Worm (Caenorhabditis elegans): ENCODE measurements around the gene R02C2.1.

R02C2.1 gene

DNA sequence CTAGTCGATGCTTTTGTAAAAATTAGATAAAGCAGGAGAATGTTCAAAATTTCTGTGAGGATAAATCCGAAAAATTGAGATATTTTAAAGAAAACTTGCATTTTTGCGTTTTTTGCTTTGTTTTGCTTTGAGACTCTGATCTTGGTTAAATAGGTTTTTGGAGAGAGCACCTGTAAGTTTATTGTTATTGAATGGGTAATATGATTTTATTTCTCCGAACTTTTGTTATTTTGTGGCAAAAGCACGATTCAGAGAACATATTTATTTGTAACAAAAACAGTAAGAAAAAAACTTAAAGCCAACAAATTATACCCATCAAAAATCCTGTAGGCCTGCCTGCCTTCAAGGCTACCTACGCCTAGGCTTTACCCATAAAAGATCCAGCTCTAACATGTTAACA lies 16.6 kb upstream of the R02C2.1 start, which contains the start of gene str-121:
Gene str-121 (minus strand): TSS at position 101 of the 400 bp plus-strand sequence.
- TF ChIP-seq zag-1 (tag; optimal IDR thresholded peaks at IDR 0.05) (no peak), elt-2 (tag; optimal IDR thresholded peaks at IDR 0.05) (no peak), fkh-2 (tag; optimal IDR thresholded peaks at IDR 0.05) (no peak), unc-62 (GFP tag; optimal IDR thresholded peaks at IDR 0.05) (no peak), nhr-25 (tag; optimal IDR thresholded peaks at IDR 0.05) (no peak), nhr-77 (tag; optimal IDR thresholded peaks at IDR 0.05) (no peak), ceh-82 (tag; optimal IDR thresholded peaks at IDR 0.05) (no peak), lsy-12 (tag; optimal IDR thresholded peaks at IDR 0.05) (no peak), ztf-4 (tag; optimal IDR thresholded peaks at IDR 0.05) (no peak), egl-5 (tag; optimal IDR thresholded peaks at IDR 0.05) (no peak), ZK546.5 (tag; optimal IDR thresholded peaks at IDR 0.05) (no peak), hmg-11 (tag; optimal IDR thresholded peaks at IDR 0.05) (no peak), nhr-237 (tag; optimal IDR thresholded peaks at IDR 0.05) (no peak), nhr-76 (tag; optimal IDR thresholded peaks at IDR 0.05) (no peak), nhr-67 (tag; optimal IDR thresholded peaks at IDR 0.05) (no peak), egl-27 (tag; optimal IDR thresholded peaks at IDR 0.05) (no peak), ceh-9 (tag; optimal IDR thresholded peaks at IDR 0.05) (no peak), lin-39 (tag; optimal IDR thresholded peaks at IDR 0.05) (no peak)

DNA sequence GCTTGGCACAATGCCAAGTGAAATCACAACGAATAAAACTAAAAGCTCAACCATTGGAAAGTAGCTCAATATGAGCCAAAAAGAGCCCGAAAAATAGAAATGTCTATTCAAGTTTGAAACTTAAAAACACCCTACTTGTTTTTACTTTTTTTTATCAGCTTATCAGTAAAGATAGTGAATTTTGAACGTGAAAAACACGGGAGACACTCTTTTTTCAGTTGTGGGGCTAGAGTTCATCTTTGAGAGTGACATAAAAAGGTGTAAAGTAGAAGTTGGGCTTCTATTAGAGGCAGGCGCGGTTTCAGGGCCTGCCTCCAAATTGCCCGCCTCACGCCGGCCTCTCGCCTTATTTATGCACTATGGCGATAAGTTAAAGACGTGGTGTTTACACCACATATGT lies 13.7 kb upstream of the R02C2.1 start, which contains the start of gene oac-39:
Gene oac-39 (minus strand): TSS at position 101 of the 400 bp plus-strand sequence.
- TF ChIP-seq nhr-43 (tag; optimal IDR thresholded peaks at IDR 0.05; ENCODE audit: poor library complexity, severe bottlenecking) (no peak), pha-4 (tag; optimal IDR thresholded peaks at IDR 0.05) (no peak), snpc-4 (tag; optimal IDR thresholded peaks at IDR 0.05) (no peak), aly-2 (tag; optimal IDR thresholded peaks at IDR 0.05) (no peak), ceh-28 (tag; optimal IDR thresholded peaks at IDR 0.05) (no peak), nhr-77 (tag; optimal IDR thresholded peaks at IDR 0.05) (no peak), pqm-1 (tag; optimal IDR thresholded peaks at IDR 0.05) (no peak), zag-1 (tag; optimal IDR thresholded peaks at IDR 0.05) (no peak), mdl-1 (tag; optimal IDR thresholded peaks at IDR 0.05) (no peak), egl-5 (tag; optimal IDR thresholded peaks at IDR 0.05) (no peak), nfya-1 (tag; optimal IDR thresholded peaks at IDR 0.05; ENCODE audit: insufficient read depth) (no peak), nhr-25 (tag; optimal IDR thresholded peaks at IDR 0.05) (no peak), eor-1 (tag; optimal IDR thresholded peaks at IDR 0.05) (no peak), nhr-76 (tag; optimal IDR thresholded peaks at IDR 0.05) (no peak), sea-2 (GFP tag; optimal IDR thresholded peaks at IDR 0.05) (no peak), elt-2 (tag; optimal IDR thresholded peaks at IDR 0.05) (no peak), unc-39 (tag; optimal IDR thresholded peaks at IDR 0.05) (no peak), elt-3 (tag; optimal IDR thresholded peaks at IDR 0.05) (no peak)

DNA sequence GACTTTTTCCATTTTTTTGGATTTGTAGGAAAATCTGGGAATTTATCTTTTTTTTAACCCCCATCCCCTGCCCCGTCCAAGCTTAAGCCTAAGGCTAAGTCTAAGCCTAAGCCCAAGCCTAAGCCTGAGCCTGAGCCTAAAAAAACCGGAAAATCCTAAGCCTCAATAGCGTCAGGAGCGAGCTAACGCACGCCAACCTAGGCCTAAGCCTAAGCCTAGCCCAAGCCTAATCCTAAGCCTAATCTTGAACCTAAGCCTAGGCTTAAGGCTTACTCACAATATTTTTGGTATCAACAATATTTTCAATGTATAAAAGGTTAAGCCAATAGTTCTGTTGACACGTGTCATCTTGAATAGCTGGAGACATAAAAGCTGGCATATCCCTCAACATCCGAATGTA lies 10.6 kb upstream of the R02C2.1 start:
- TF ChIP-seq fkh-2 (tag; optimal IDR thresholded peaks at IDR 0.05) (no peak), lsy-12 (tag; optimal IDR thresholded peaks at IDR 0.05) (no peak), ztf-11 (tag; optimal IDR thresholded peaks at IDR 0.05) (no peak), skn-1 (tag; optimal IDR thresholded peaks at IDR 0.05) (no peak), unc-62 (GFP tag; optimal IDR thresholded peaks at IDR 0.05) (no peak), sea-2 (GFP tag; optimal IDR thresholded peaks at IDR 0.05) (no peak), lin-15B (tag; optimal IDR thresholded peaks at IDR 0.05) (no peak), nhr-12 (tag; optimal IDR thresholded peaks at IDR 0.05) (no peak), ceh-16 (tag; optimal IDR thresholded peaks at IDR 0.05) (no peak), elt-1 (tag; optimal IDR thresholded peaks at IDR 0.05) (no peak), tbx-2 (tag; optimal IDR thresholded peaks at IDR 0.05) (no peak), egl-5 (tag; optimal IDR thresholded peaks at IDR 0.05) (no peak), nhr-67 (tag; optimal IDR thresholded peaks at IDR 0.05) (no peak), ceh-9 (tag; optimal IDR thresholded peaks at IDR 0.05) (no peak), eor-1 (tag; optimal IDR thresholded peaks at IDR 0.05) (no peak)

DNA sequence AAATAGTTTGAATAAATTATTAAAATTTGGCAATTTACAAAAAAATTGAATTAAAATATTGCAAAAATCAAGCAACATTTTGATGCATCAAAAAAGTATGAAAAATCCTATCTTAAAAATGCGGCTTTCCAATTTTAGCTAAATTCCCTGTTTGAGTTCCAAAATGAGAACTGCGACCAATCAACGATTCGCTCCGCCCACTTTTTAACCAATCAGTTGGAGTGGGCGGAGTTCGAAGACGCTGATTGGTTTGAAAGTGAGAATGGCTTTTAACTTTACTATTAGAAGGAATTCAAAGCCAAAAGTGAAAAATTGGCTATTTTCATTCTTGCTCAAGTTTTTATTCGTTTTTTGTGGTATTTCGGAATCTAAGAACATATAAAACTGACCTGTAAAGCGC lies 9.6 kb upstream of the R02C2.1 start:
- TF ChIP-seq jun-1 (tag; optimal IDR thresholded peaks at IDR 0.05) (no peak), nfya-1 (tag; optimal IDR thresholded peaks at IDR 0.05; ENCODE audit: insufficient read depth) (peak; percentile 81)

Measured in whole organism, L3 larva.